Fruit fly (Drosophila melanogaster): ENCODE data around the gene CG44194.

Gene CG44194

DNA sequence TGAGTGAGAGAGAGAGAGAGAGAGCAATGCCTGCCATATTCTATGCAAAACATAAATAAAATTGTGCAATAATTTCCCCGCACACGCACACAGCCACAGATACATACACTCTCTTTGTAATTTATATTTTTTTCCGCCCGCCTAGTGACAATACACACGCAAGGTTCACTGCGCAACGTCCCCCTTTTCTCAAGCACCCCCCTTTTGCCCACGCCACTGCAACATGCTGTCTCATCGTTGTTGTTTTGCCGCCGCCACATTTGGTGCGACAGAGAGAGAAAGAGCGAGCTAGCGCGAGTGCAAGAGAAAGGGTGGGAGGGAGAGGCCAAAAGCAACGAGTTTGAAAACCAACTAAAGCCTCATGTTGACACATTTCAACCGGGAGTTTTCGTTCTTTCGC, 14.8 kb upstream of the CG44194 start (continued):
- TF ChIP-seq CG18764 (GFP tag; optimal IDR thresholded peaks at IDR 0.05) (no peak), NC2α (GFP tag; optimal IDR thresholded peaks at IDR 0.05) (no peak), sens (GFP tag) (peak; percentile 84), kay (GFP tag; optimal IDR thresholded peaks at IDR 0.05) (peak; percentile 80), CG5245 (GFP tag; optimal IDR thresholded peaks at IDR 0.05) (peak; percentile 29), CG17568 (GFP tag; optimal IDR thresholded peaks at IDR 0.05) (no peak), Med (GFP tag) (peak; percentile 96), oc (tag; optimal IDR thresholded peaks at IDR 0.05) (peak; percentile 58), CG4617 (GFP tag; optimal IDR thresholded peaks at IDR 0.05; ENCODE audit: borderline replicate concordance) (no peak), otp (GFP tag; IDR thresholded peaks at IDR 0.05) (peak; percentile 66; the same call in 1 of the 3 replicates), CG7963 (GFP tag; IDR thresholded peaks at IDR 0.05; ENCODE audit: partially characterized antibody) (no peak), ttk (GFP tag; IDR thresholded peaks at IDR 0.05) (peak; percentile 61; the same call in 1 of the 2 replicates), CG4730 (GFP tag; IDR thresholded peaks at IDR 0.05) (0 out of 2 replicates have a peak, but pooled peaks have one; percentile 31), CG12299 (tag; optimal IDR thresholded peaks at IDR 0.05) (peak; percentile 57), prd (optimal IDR thresholded peaks at IDR 0.05) (no peak), prd (GFP tag; IDR thresholded peaks at IDR 0.05) (peak; percentile 72), CG12659 (GFP tag; optimal IDR thresholded peaks at IDR 0.05) (peak; percentile 26), peb (GFP tag; IDR thresholded peaks at IDR 0.05) (no peak; the same call in 1 of the 2 replicates), D (optimal IDR thresholded peaks at IDR 0.05) (no peak), D (GFP tag; optimal IDR thresholded peaks at IDR 0.05) (peak; percentile 40), cg (GFP tag; optimal IDR thresholded peaks at IDR 0.05) (peak; percentile 77), mam (GFP tag; optimal IDR thresholded peaks at IDR 0.05) (peak; percentile 64), CG8388 (GFP tag; optimal IDR thresholded peaks at IDR 0.05) (no peak), tx (GFP tag; optimal IDR thresholded peaks at IDR 0.05) (peak; percentile 21), CG3065 (GFP tag; optimal IDR thresholded peaks at IDR 0.05) (no peak), caup (GFP tag; optimal IDR thresholded peaks at IDR 0.05; ENCODE audit: severe bottlenecking) (peak; percentile 53), az2 (GFP tag; optimal IDR thresholded peaks at IDR 0.05) (peak; percentile 3), Antp (GFP tag; optimal IDR thresholded peaks at IDR 0.05) (peak; percentile 76), org-1 (GFP tag; optimal IDR thresholded peaks at IDR 0.05) (peak; percentile 62), Tbp (GFP tag; optimal IDR thresholded peaks at IDR 0.05) (no peak), CG14710 (tag; optimal IDR thresholded peaks at IDR 0.05) (no peak), CG13775 (GFP tag; optimal IDR thresholded peaks at IDR 0.05) (peak; percentile 41), CG14860 (GFP tag; IDR thresholded peaks at IDR 0.05; ENCODE audit: partially characterized antibody) (no peak), CG9817 (tag; optimal IDR thresholded peaks at IDR 0.05) (peak; percentile 33), sisA (GFP tag; IDR thresholded peaks at IDR 0.05) (peak; percentile 74), zfh1 (GFP tag; IDR thresholded peaks at IDR 0.05) (peak; percentile 75; the same call in 2 of the 3 replicates), CG17802 (tag; optimal IDR thresholded peaks at IDR 0.05) (no peak), CG6683 (GFP tag; optimal IDR thresholded peaks at IDR 0.05) (no peak), CG15696 (tag; optimal IDR thresholded peaks at IDR 0.05) (peak; percentile 14), Neu2 (GFP tag; optimal IDR thresholded peaks at IDR 0.05; ENCODE audit: borderline replicate concordance) (no peak), stc (GFP tag; IDR thresholded peaks at IDR 0.05) (peak; percentile 41; the same call in 1 of the 2 replicates), CG7839 (tag; optimal IDR thresholded peaks at IDR 0.05) (peak; percentile 56), dpn (GFP tag; optimal IDR thresholded peaks at IDR 0.05) (peak; percentile 73 to 75), CG11696 (GFP tag; IDR thresholded peaks at IDR 0.05) (peak; percentile 42; the same call in 1 of the 2 replicates), Dek (tag; optimal IDR thresholded peaks at IDR 0.05) (peak; percentile 0), gcm2 (GFP tag; optimal IDR thresholded peaks at IDR 0.05) (peak; percentile 16), pros (GFP tag; optimal IDR thresholded peaks at IDR 0.05) (peak; percentile 29), gt (GFP tag; IDR thresholded peaks at IDR 0.05) (no peak), Atf-2 (GFP tag; optimal IDR thresholded peaks at IDR 0.05) (peak; percentile 21), CG18599 (GFP tag; optimal IDR thresholded peaks at IDR 0.05) (peak; percentile 73), fd102C (GFP tag; optimal IDR thresholded peaks at IDR 0.05) (no peak)

All from whole organism, embryonic.